Fruit fly (Drosophila melanogaster) whole organism, embryonic: Measurements from ENCODE around the gene CG42674.

Source experiments
- Antp ChIP-seq: fragments of 200-800 bp; sonication (Bioruptor generic); optimal IDR thresholded peaks from 3 replicates; lab custom pipeline; 2016; ENCODE audit warnings: missing biosample characterization, missing genetic modification characterization
- CG10654 ChIP-seq: fragments of 200-800 bp; sonication (Bioruptor generic); optimal IDR thresholded peaks from 2 replicates; lab custom pipeline; 2016; ENCODE audit warnings: missing biosample characterization, missing genetic modification characterization
- CG11093 ChIP-seq: fragments of 200-800 bp; sonication (Bioruptor generic); IDR thresholded peaks from 3 replicates; pipeline ENCODE4 v1.3.6; 2022; ENCODE audit warnings: missing biosample characterization, missing genetic modification characterization
- CG11696 ChIP-seq: fragments of 200-800 bp; sonication (Bioruptor generic); IDR thresholded peaks from 2 replicates; pipeline ENCODE4 v1.3.6; 2022; ENCODE audit warnings: missing biosample characterization, missing genetic modification characterization
- CG2199 ChIP-seq: fragments of 200-800 bp; sonication (Bioruptor generic); IDR thresholded peaks from 3 replicates; pipeline ENCODE4 v1.3.6; 2022; ENCODE audit warnings: missing biosample characterization, missing genetic modification characterization
- CG32767 ChIP-seq: fragments of 200-800 bp; sonication (Bioruptor generic); IDR thresholded peaks from 2 replicates; pipeline ENCODE4 v1.3.6; 2022; ENCODE audit warnings: missing biosample characterization, missing genetic modification characterization
- CG32772 ChIP-seq: fragments of 200-800 bp; sonication (Bioruptor generic); IDR thresholded peaks from 2 replicates; pipeline ENCODE4 v1.3.6; 2022; ENCODE audit warnings: missing biosample characterization, missing genetic modification characterization
- CG33213 ChIP-seq: fragments of 200-800 bp; sonication (Bioruptor generic); optimal IDR thresholded peaks from 3 replicates; lab custom pipeline; 2016; ENCODE audit warnings: missing biosample characterization, missing genetic modification characterization
- CG33557 ChIP-seq: fragments of 200-800 bp; sonication (Bioruptor generic); optimal IDR thresholded peaks from 2 replicates; lab custom pipeline; 2019; ENCODE audit warnings: missing biosample characterization, mild to moderate bottlenecking, missing genetic modification characterization, moderate library complexity
- CG3838 ChIP-seq: fragments of 200-800 bp; sonication (Bioruptor generic); optimal IDR thresholded peaks from 3 replicates; lab custom pipeline; 2016; ENCODE audit warnings: missing biosample characterization, missing genetic modification characterization
- CG42726 ChIP-seq: fragments of 200-800 bp; sonication (Bioruptor generic); IDR thresholded peaks from 2 replicates; pipeline ENCODE4 v1.3.6; 2022; ENCODE audit warnings: missing biosample characterization, missing genetic modification characterization; ENCODE audit not compliant: partially characterized antibody
- CG4404 ChIP-seq: fragments of 200-800 bp; sonication (Bioruptor generic); IDR thresholded peaks from 2 replicates; pipeline ENCODE4 v1.3.6; 2022; ENCODE audit warnings: missing biosample characterization, missing genetic modification characterization
- CG4424 ChIP-seq: fragments of 200-800 bp; sonication (Bioruptor generic); optimal IDR thresholded peaks from 3 replicates; lab custom pipeline; 2016; ENCODE audit warnings: missing biosample characterization, missing genetic modification characterization
- CG7357 ChIP-seq: fragments of 200-800 bp; sonication (Bioruptor generic); IDR thresholded peaks from 3 replicates; pipeline ENCODE4 v1.3.6; 2022; ENCODE audit warnings: missing biosample characterization, missing genetic modification characterization
- CG7556 ChIP-seq: fragments of 200-800 bp; sonication (Bioruptor generic); optimal IDR thresholded peaks from 2 replicates; lab custom pipeline; 2017; ENCODE audit warnings: missing biosample characterization, mild to moderate bottlenecking, missing genetic modification characterization
- CG8944 ChIP-seq: fragments of 200-800 bp; sonication (Bioruptor generic); optimal IDR thresholded peaks from 3 replicates; lab custom pipeline; 2016; ENCODE audit warnings: missing biosample characterization, missing genetic modification characterization
- CG9932 ChIP-seq: fragments of 200-800 bp; sonication (Bioruptor generic); IDR thresholded peaks from 2 replicates; pipeline ENCODE4 v1.3.6; 2022; ENCODE audit warnings: missing biosample characterization, missing genetic modification characterization
- Dek ChIP-seq: fragments of 200-800 bp; sonication (Bioruptor generic); optimal IDR thresholded peaks from 3 replicates; lab custom pipeline; 2019; ENCODE audit warnings: missing biosample characterization, mild to moderate bottlenecking, missing genetic modification characterization, moderate library complexity
- Doc2 ChIP-seq: fragments of 200-800 bp; sonication (Bioruptor generic); IDR thresholded peaks from 2 replicates; pipeline ENCODE4 v1.3.6; 2022; ENCODE audit warnings: missing biosample characterization, missing genetic modification characterization
- Drgx ChIP-seq: fragments of 200-800 bp; sonication (Bioruptor generic); IDR thresholded peaks from 2 replicates; pipeline ENCODE4 v1.3.6; 2022; ENCODE audit warnings: missing biosample characterization, missing genetic modification characterization
- Gsc ChIP-seq: fragments of 200-800 bp; sonication (Bioruptor generic); IDR thresholded peaks from 2 replicates; pipeline ENCODE4 v1.3.6; 2022; ENCODE audit warnings: missing biosample characterization, missing genetic modification characterization
- H2.0 ChIP-seq: fragments of 200-800 bp; sonication (Bioruptor generic); IDR thresholded peaks from 2 replicates; pipeline ENCODE4 v1.3.6; 2022; ENCODE audit warnings: missing biosample characterization, missing genetic modification characterization
- Hmr ChIP-seq: fragments of 200-800 bp; sonication (Bioruptor generic); optimal IDR thresholded peaks from 3 replicates; lab custom pipeline; 2017; ENCODE audit warnings: mild to moderate bottlenecking, missing biosample characterization, missing genetic modification reagents, missing genetic modification characterization
- Jarid2 ChIP-seq: fragments of 200-800 bp; sonication (Bioruptor generic); optimal IDR thresholded peaks from 3 replicates; lab custom pipeline; 2017; ENCODE audit warnings: mild to moderate bottlenecking, missing biosample characterization, missing genetic modification reagents, missing genetic modification characterization
- Kr ChIP-seq: fragments of 200-800 bp; sonication (Bioruptor generic); optimal IDR thresholded peaks from 2 replicates; lab custom pipeline; 2017; ENCODE audit warnings: missing biosample characterization, mild to moderate bottlenecking, missing genetic modification characterization
- Mes4 ChIP-seq: fragments of 200-800 bp; sonication (Bioruptor generic); optimal IDR thresholded peaks from 2 replicates; lab custom pipeline; 2016; ENCODE audit warnings: missing biosample characterization, missing genetic modification characterization
- NC2α ChIP-seq: fragments of 200-800 bp; sonication (Bioruptor generic); optimal IDR thresholded peaks from 2 replicates; lab custom pipeline; 2016; ENCODE audit warnings: missing biosample characterization, missing genetic modification characterization
- NC2β ChIP-seq: fragments of 200-800 bp; sonication (Bioruptor generic); optimal IDR thresholded peaks from 2 replicates; lab custom pipeline; 2016; ENCODE audit warnings: missing biosample characterization, missing genetic modification characterization
- Optix ChIP-seq: fragments of 200-800 bp; sonication (Bioruptor generic); IDR thresholded peaks from 3 replicates; pipeline ENCODE4 v1.3.6; 2022; ENCODE audit warnings: missing biosample characterization, missing genetic modification characterization
- Ravus ChIP-seq: fragments of 200-800 bp; sonication (Bioruptor generic); IDR thresholded peaks from 2 replicates; pipeline ENCODE4 v1.3.6; 2022; ENCODE audit warnings: missing biosample characterization, missing genetic modification characterization
- Stat92E ChIP-seq, 3 experiments: fragments of >200 bp in 2 of 3; fragments of 200-800 bp in 1 of 3; sonication (Bioruptor generic) in 1 of 3; optimal IDR thresholded peaks; 2 replicates each; lab custom pipeline; 2017 to 2019; ENCODE audit warnings: missing biosample characterization in 3 of 3, missing genetic modification characterization in 3 of 3, mild to moderate bottlenecking in 1 of 3, moderate library complexity in 1 of 3
- chn ChIP-seq: fragments of 200-800 bp; sonication (Bioruptor generic); optimal IDR thresholded peaks from 2 replicates; lab custom pipeline; 2016; ENCODE audit warnings: missing biosample characterization, missing genetic modification characterization
- crol ChIP-seq: fragments of 200-800 bp; sonication (Bioruptor generic); IDR thresholded peaks from 2 replicates; pipeline ENCODE4 v1.3.6; 2022; ENCODE audit warnings: missing biosample characterization, missing genetic modification characterization
- disco-r ChIP-seq: fragments of 200-800 bp; sonication (Bioruptor generic); optimal IDR thresholded peaks from 2 replicates; lab custom pipeline; 2016; ENCODE audit warnings: missing biosample characterization, missing genetic modification characterization
- dmrt99B ChIP-seq: fragments of 200-800 bp; sonication (Bioruptor generic); optimal IDR thresholded peaks from 2 replicates; lab custom pipeline; 2018; ENCODE audit warnings: missing biosample characterization, mild to moderate bottlenecking, missing genetic modification characterization, moderate library complexity
- exex ChIP-seq: fragments of 200-800 bp; sonication (Bioruptor generic); optimal IDR thresholded peaks from 4 replicates; lab custom pipeline; 2018; ENCODE audit warnings: missing biosample characterization, mild to moderate bottlenecking, missing genetic modification characterization, moderate library complexity
- fd64A ChIP-seq: fragments of 200-800 bp; sonication (Bioruptor generic); optimal IDR thresholded peaks from 3 replicates; lab custom pipeline; 2018; ENCODE audit warnings: missing biosample characterization, mild to moderate bottlenecking, missing genetic modification characterization
- fd96Cb ChIP-seq: fragments of 200-800 bp; sonication (Bioruptor generic); optimal IDR thresholded peaks from 2 replicates; lab custom pipeline; 2018; ENCODE audit warnings: missing biosample characterization, mild to moderate bottlenecking, missing genetic modification characterization, moderate library complexity
- h ChIP-seq: fragments of >200 bp; optimal IDR thresholded peaks from 2 replicates; lab custom pipeline; 2017
- her ChIP-seq: fragments of 200-800 bp; sonication (Bioruptor generic); optimal IDR thresholded peaks from 2 replicates; lab custom pipeline; 2016; ENCODE audit warnings: missing biosample characterization, missing genetic modification characterization
- ind ChIP-seq: fragments of 200-800 bp; sonication (Bioruptor generic); optimal IDR thresholded peaks from 3 replicates; lab custom pipeline; 2016; ENCODE audit warnings: missing biosample characterization, missing genetic modification characterization
- knrl ChIP-seq: fragments of 200-800 bp; sonication (Bioruptor generic); IDR thresholded peaks from 3 replicates; pipeline ENCODE4 v1.3.6; 2022; ENCODE audit warnings: missing biosample characterization, missing genetic modification characterization; ENCODE audit not compliant: partially characterized antibody
- lab ChIP-seq: fragments of 200-800 bp; sonication (Bioruptor generic); optimal IDR thresholded peaks from 3 replicates; lab custom pipeline; 2017; ENCODE audit warnings: missing biosample characterization, missing genetic modification characterization, mild to moderate bottlenecking, moderate library complexity, missing genetic modification reagents
- nau ChIP-seq: fragments of 200-800 bp; sonication (Bioruptor generic); optimal IDR thresholded peaks from 3 replicates; lab custom pipeline; 2017; ENCODE audit warnings: missing biosample characterization, mild to moderate bottlenecking, missing genetic modification characterization, missing genetic modification reagents
- nmo ChIP-seq: fragments of 200-800 bp; sonication (Bioruptor generic); optimal IDR thresholded peaks from 2 replicates; lab custom pipeline; 2018; ENCODE audit warnings: missing biosample characterization, mild to moderate bottlenecking, missing genetic modification characterization, moderate library complexity
- pnt ChIP-seq: fragments of 200-800 bp; sonication (Bioruptor generic); optimal IDR thresholded peaks from 3 replicates; lab custom pipeline; 2016; ENCODE audit warnings: missing biosample characterization, missing genetic modification characterization
- pum ChIP-seq: fragments of 200-800 bp; sonication (Bioruptor generic); optimal IDR thresholded peaks from 2 replicates; lab custom pipeline; 2016; ENCODE audit warnings: missing biosample characterization, missing genetic modification characterization
- ranshi ChIP-seq: fragments of 200-800 bp; sonication (Bioruptor generic); IDR thresholded peaks from 2 replicates; pipeline ENCODE4 v1.3.6; 2022; ENCODE audit warnings: missing biosample characterization, missing genetic modification characterization
- sqz ChIP-seq: fragments of 200-800 bp; sonication (Bioruptor generic); optimal IDR thresholded peaks from 3 replicates; lab custom pipeline; 2018; ENCODE audit warnings: missing biosample characterization, mild to moderate bottlenecking, missing genetic modification characterization
- ssp ChIP-seq: fragments of 200-800 bp; sonication (Bioruptor generic); IDR thresholded peaks from 2 replicates; pipeline ENCODE4 v1.3.6; 2022; ENCODE audit warnings: missing biosample characterization, missing genetic modification characterization
- unpg ChIP-seq: fragments of 200-800 bp; sonication (Bioruptor generic); optimal IDR thresholded peaks from 3 replicates; lab custom pipeline; 2018; ENCODE audit warnings: missing biosample characterization, mild to moderate bottlenecking, missing genetic modification characterization, moderate library complexity
- zen2 ChIP-seq: fragments of 200-800 bp; sonication (Bioruptor generic); IDR thresholded peaks from 3 replicates; pipeline ENCODE4 v1.3.6; 2022; ENCODE audit warnings: missing biosample characterization, missing genetic modification characterization; ENCODE audit not compliant: partially characterized antibody

Gene CG42674

DNA sequence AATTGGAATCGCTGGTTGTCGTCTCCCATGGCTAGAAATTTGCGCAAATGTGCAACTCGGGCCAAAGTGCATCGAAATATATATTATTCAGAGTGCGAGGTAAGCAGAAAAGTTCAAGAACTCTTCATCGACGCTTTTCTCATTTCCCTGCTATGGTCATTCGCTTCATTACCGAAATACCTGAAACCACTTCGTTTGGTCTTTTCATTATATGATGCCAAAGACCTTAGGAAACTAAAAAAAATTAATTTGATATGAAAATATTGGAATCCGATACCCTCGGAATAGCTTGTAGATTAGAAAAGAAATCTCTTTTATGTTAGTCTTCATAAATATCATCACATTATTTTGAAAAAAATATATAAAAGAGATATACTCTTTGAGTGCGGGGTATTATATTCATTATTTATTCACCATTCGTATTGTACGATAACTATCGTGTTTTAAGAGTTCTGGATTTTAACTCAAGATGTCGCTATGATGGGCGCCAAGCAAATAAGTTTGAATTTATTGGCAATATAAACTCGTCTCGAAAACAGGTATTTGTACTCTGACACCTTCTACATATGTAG is 85.2 kb downstream of the CG42674 start, which contains the start of gene CG14187 (continued):
- TF ChIP-seq Optix (GFP tag; lab: Robert Waterston, UW) (no peak), Dek (no peak), her (GFP tag; lab: Kevin White, UChicago) (no peak), unpg (GFP tag; lab: Kevin White, UChicago) (peak; percentile 32), Antp (no peak), pum (GFP tag; lab: Kevin White, UChicago) (no peak), Doc2 (no peak), CG3838 (GFP tag; lab: Kevin White, UChicago) (no peak), CG9932 (GFP tag; lab: Robert Waterston, UW) (peak; percentile 63; the same call in 1 of the 2 replicates), CG7556 (GFP tag; lab: Kevin White, UChicago) (no peak), CG8944 (no peak), disco-r (no peak), H2.0 (GFP tag; lab: Robert Waterston, UW) (peak; percentile 41; the same call in 1 of the 2 replicates), pnt (no peak), CG33557 (GFP tag; lab: Kevin White, UChicago) (no peak), zen2 (GFP tag; lab: Robert Waterston, UW) (no peak), CG33213 (GFP tag; lab: Kevin White, UChicago) (no peak), CG10654 (GFP tag; lab: Kevin White, UChicago) (no peak), nmo (GFP tag; lab: Kevin White, UChicago) (no peak), knrl (GFP tag; lab: Robert Waterston, UW) (peak; percentile 44; the same call in 2 of the 3 replicates), Mes4 (no peak), Gsc (GFP tag; lab: Robert Waterston, UW) (no peak), crol (GFP tag; lab: Robert Waterston, UW) (no peak), CG42726 (GFP tag; lab: Robert Waterston, UW) (0 out of 2 replicates have a peak, but pooled peaks have one; percentile 26), NC2β (GFP tag; lab: Kevin White, UChicago) (no peak), CG2199 (GFP tag; lab: Robert Waterston, UW) (no peak), sqz (no peak), lab (no peak), CG4424 (no peak), ind (GFP tag; lab: Kevin White, UChicago) (no peak), chn (no peak), dmrt99B (no peak), Drgx (GFP tag; lab: Robert Waterston, UW) (no peak), Jarid2 (GFP tag; lab: Kevin White, UChicago) (no peak), ssp (no peak), Ravus (GFP tag; lab: Robert Waterston, UW) (no peak), h (no peak), Stat92E (GFP tag; optimal IDR thresholded peaks at IDR 0.05; lab: Kevin White, UChicago) (no peak), nau (GFP tag; lab: Kevin White, UChicago) (no peak), CG11093 (GFP tag; lab: Robert Waterston, UW) (no peak), fd64A (GFP tag; lab: Kevin White, UChicago) (no peak), CG7357 (GFP tag; lab: Robert Waterston, UW) (no peak), Hmr (GFP tag; lab: Kevin White, UChicago) (no peak), CG4404 (GFP tag; lab: Robert Waterston, UW) (no peak), ranshi (GFP tag; lab: Robert Waterston, UW) (no peak), fd96Cb (no peak), CG32772 (GFP tag; lab: Robert Waterston, UW) (no peak), NC2α (GFP tag; lab: Kevin White, UChicago) (no peak), exex (tag; lab: Kevin White, UChicago) (no peak), Kr (no peak), CG11696 (no peak), CG32767 (no peak)
